Fruit fly (Drosophila melanogaster) whole organism, embryonic: ENCODE data around the gene CG1024.

Source experiments
- B-H2 ChIP-seq: fragments of 200-800 bp; sonication (Bioruptor generic); optimal IDR thresholded peaks from 2 replicates; lab custom pipeline; 2018; ENCODE audit warnings: missing biosample characterization, mild to moderate bottlenecking, missing genetic modification characterization
- Bdp1 ChIP-seq: fragments of 200-800 bp; sonication (Bioruptor generic); optimal IDR thresholded peaks from 3 replicates; lab custom pipeline; 2016; ENCODE audit warnings: missing biosample characterization, missing genetic modification characterization
- CG12104 ChIP-seq: fragments of 200-800 bp; sonication (Bioruptor generic); optimal IDR thresholded peaks from 3 replicates; lab custom pipeline; 2016; ENCODE audit warnings: missing biosample characterization, missing genetic modification characterization
- CG12155 ChIP-seq: fragments of 200-800 bp; sonication (Bioruptor generic); optimal IDR thresholded peaks from 3 replicates; lab custom pipeline; 2016; ENCODE audit warnings: missing biosample characterization, missing genetic modification characterization
- CG13624 ChIP-seq: fragments of 200-800 bp; sonication (Bioruptor generic); optimal IDR thresholded peaks from 2 replicates; lab custom pipeline; 2016; ENCODE audit warnings: missing biosample characterization, missing genetic modification characterization
- CG14860 ChIP-seq: fragments of 200-800 bp; sonication (Bioruptor generic); IDR thresholded peaks from 3 replicates; pipeline ENCODE4 v1.3.6; 2022; ENCODE audit warnings: missing biosample characterization, missing genetic modification characterization; ENCODE audit not compliant: partially characterized antibody
- CG18011 ChIP-seq: fragments of 200-800 bp; sonication (Bioruptor generic); optimal IDR thresholded peaks from 2 replicates; lab custom pipeline; 2017; ENCODE audit warnings: missing biosample characterization, missing genetic modification characterization, mild to moderate bottlenecking, moderate library complexity, missing genotype
- CG34376 ChIP-seq: fragments of 200-800 bp; sonication (Bioruptor generic); optimal IDR thresholded peaks from 2 replicates; lab custom pipeline; 2018; ENCODE audit warnings: missing biosample characterization, mild to moderate bottlenecking, missing genetic modification characterization
- CG3838 ChIP-seq: fragments of 200-800 bp; sonication (Bioruptor generic); optimal IDR thresholded peaks from 3 replicates; lab custom pipeline; 2016; ENCODE audit warnings: missing biosample characterization, missing genetic modification characterization
- CG4617 ChIP-seq: fragments of 200-800 bp; sonication (Bioruptor generic); optimal IDR thresholded peaks from 3 replicates; lab custom pipeline; 2016; ENCODE audit warnings: missing biosample characterization, missing genetic modification characterization, borderline replicate concordance
- CG5953 ChIP-seq: fragments of 200-800 bp; sonication (Bioruptor generic); IDR thresholded peaks from 2 replicates; pipeline ENCODE4 v1.3.6; 2022; ENCODE audit warnings: missing biosample characterization, missing genetic modification characterization
- CG6854 ChIP-seq: fragments of 200-800 bp; sonication (Bioruptor generic); optimal IDR thresholded peaks from 3 replicates; lab custom pipeline; 2017; ENCODE audit warnings: missing biosample characterization, mild to moderate bottlenecking, missing genetic modification characterization
- CG7271 ChIP-seq: fragments of 200-800 bp; sonication (Bioruptor generic); optimal IDR thresholded peaks from 2 replicates; lab custom pipeline; 2018; ENCODE audit warnings: missing biosample characterization, mild to moderate bottlenecking, missing genetic modification characterization, moderate library complexity
- CG7372 ChIP-seq: fragments of 200-800 bp; sonication (Bioruptor generic); IDR thresholded peaks from 2 replicates; pipeline ENCODE4 v1.3.6; 2022; ENCODE audit warnings: missing biosample characterization, missing genetic modification characterization
- Dbx ChIP-seq: fragments of 200-800 bp; sonication (Bioruptor generic); IDR thresholded peaks from 3 replicates; pipeline ENCODE4 v1.3.6; 2022; ENCODE audit warnings: missing biosample characterization, missing genetic modification characterization
- Doc3 ChIP-seq: fragments of 200-800 bp; sonication (Bioruptor generic); IDR thresholded peaks from 3 replicates; pipeline ENCODE4 v1.3.6; 2022; ENCODE audit warnings: missing biosample characterization, missing genetic modification characterization; ENCODE audit not compliant: partially characterized antibody
- E2f2 ChIP-seq: fragments of 200-800 bp; sonication (Bioruptor generic); IDR thresholded peaks from 2 replicates; pipeline ENCODE4 v1.3.6; 2022; ENCODE audit warnings: missing biosample characterization, missing genetic modification characterization
- Fer3 ChIP-seq: fragments of 200-800 bp; sonication (Bioruptor generic); optimal IDR thresholded peaks from 2 replicates; lab custom pipeline; 2018; ENCODE audit warnings: missing biosample characterization, mild to moderate bottlenecking, missing genetic modification characterization, moderate library complexity
- Gug ChIP-seq: fragments of 200-800 bp; sonication (Bioruptor generic); IDR thresholded peaks from 4 replicates; pipeline ENCODE4 v1.3.6; 2022; ENCODE audit warnings: missing biosample characterization, missing genetic modification characterization
- Mrtf ChIP-seq: fragments of 200-800 bp; sonication (Bioruptor generic); IDR thresholded peaks from 3 replicates; pipeline ENCODE4 v1.3.6; 2022; ENCODE audit warnings: missing biosample characterization, missing genetic modification characterization
- Neu2 ChIP-seq: fragments of 200-800 bp; sonication (Bioruptor generic); optimal IDR thresholded peaks from 3 replicates; lab custom pipeline; 2016; ENCODE audit warnings: missing biosample characterization, missing genetic modification characterization, borderline replicate concordance
- Nf-YC ChIP-seq: fragments of 200-800 bp; optimal IDR thresholded peaks from 3 replicates; lab custom pipeline; 2019; ENCODE audit warnings: missing biosample characterization, mild to moderate bottlenecking, missing genetic modification characterization, moderate library complexity
- Optix ChIP-seq: fragments of 200-800 bp; sonication (Bioruptor generic); IDR thresholded peaks from 3 replicates; pipeline ENCODE4 v1.3.6; 2022; ENCODE audit warnings: missing biosample characterization, missing genetic modification characterization
- Ptx1 ChIP-seq: fragments of 200-800 bp; sonication (Bioruptor generic); IDR thresholded peaks from 2 replicates; pipeline ENCODE4 v1.3.6; 2022; ENCODE audit warnings: missing biosample characterization, missing genetic modification characterization
- Scr ChIP-seq: fragments of 200-800 bp; sonication (Bioruptor generic); IDR thresholded peaks from 2 replicates; pipeline ENCODE4 v1.3.6; 2022; ENCODE audit warnings: missing biosample characterization, missing genetic modification characterization; ENCODE audit not compliant: partially characterized antibody
- Spps ChIP-seq: fragments of 200-800 bp; sonication (Bioruptor generic); optimal IDR thresholded peaks from 2 replicates; lab custom pipeline; 2018; ENCODE audit warnings: missing biosample characterization, mild to moderate bottlenecking, missing genetic modification characterization
- Ssrp ChIP-seq: fragments of 200-800 bp; sonication (Bioruptor generic); optimal IDR thresholded peaks from 2 replicates; lab custom pipeline; 2018; ENCODE audit warnings: missing biosample characterization, mild to moderate bottlenecking, missing genetic modification characterization, moderate library complexity
- Usf ChIP-seq: fragments of 200-800 bp; sonication (Bioruptor generic); optimal IDR thresholded peaks from 2 replicates; lab custom pipeline; 2017; ENCODE audit warnings: missing genotype, missing biosample characterization, missing genetic modification characterization
- abd-A ChIP-seq: fragments of 200-800 bp; sonication (Bioruptor generic); optimal IDR thresholded peaks from 3 replicates; lab custom pipeline; 2019; ENCODE audit warnings: missing biosample characterization, mild to moderate bottlenecking, missing genetic modification characterization, moderate library complexity
- ac ChIP-seq: fragments of 200-800 bp; sonication (Bioruptor generic); optimal IDR thresholded peaks from 3 replicates; lab custom pipeline; 2017; ENCODE audit warnings: missing biosample characterization, mild to moderate bottlenecking, missing genetic modification characterization
- dmrt11E ChIP-seq: fragments of 200-800 bp; sonication (Bioruptor generic); optimal IDR thresholded peaks from 3 replicates; lab custom pipeline; 2018; ENCODE audit warnings: missing biosample characterization, mild to moderate bottlenecking, missing genetic modification characterization, moderate library complexity
- eve ChIP-seq, 2 experiments: fragments of >200 bp; optimal IDR thresholded peaks; 2 replicates each; lab custom pipeline; 2017; ENCODE audit warnings: missing biosample characterization in 2 of 2, missing genetic modification characterization in 2 of 2
- eyg ChIP-seq: fragments of 200-800 bp; sonication (Bioruptor generic); optimal IDR thresholded peaks from 3 replicates; lab custom pipeline; 2016; ENCODE audit warnings: missing biosample characterization, missing genetic modification characterization
- fd102C ChIP-seq: fragments of 200-800 bp; sonication (Bioruptor generic); optimal IDR thresholded peaks from 2 replicates; lab custom pipeline; 2018; ENCODE audit warnings: missing biosample characterization, mild to moderate bottlenecking, missing genetic modification characterization, moderate library complexity
- hkb ChIP-seq, 2 experiments: fragments of 200-800 bp in 1 of 2; fragments of >200 bp in 1 of 2; sonication (Bioruptor generic) in 1 of 2; IDR thresholded peaks in 1 of 2; optimal IDR thresholded peaks in 1 of 2; 2 replicates each; pipeline versions ENCODE4 v1.3.6 to Lab custom; 2017 to 2022; ENCODE audit warnings: missing biosample characterization in 1 of 2, missing genetic modification characterization in 1 of 2
- ind ChIP-seq: fragments of 200-800 bp; sonication (Bioruptor generic); optimal IDR thresholded peaks from 3 replicates; lab custom pipeline; 2016; ENCODE audit warnings: missing biosample characterization, missing genetic modification characterization
- jigr1 ChIP-seq: fragments of 200-800 bp; sonication (Bioruptor generic); IDR thresholded peaks from 3 replicates; pipeline ENCODE4 v1.3.6; 2022; ENCODE audit warnings: missing biosample characterization, missing genetic modification characterization
- kni ChIP-seq: fragments of 200-800 bp; sonication (Bioruptor generic); optimal IDR thresholded peaks from 3 replicates; lab custom pipeline; 2017; ENCODE audit warnings: mild to moderate bottlenecking, missing biosample characterization, missing genetic modification reagents, missing genetic modification characterization
- lov ChIP-seq, 2 experiments: fragments of 200-800 bp in 1 of 2; fragments of >200 bp in 1 of 2; sonication (Bioruptor generic) in 1 of 2; IDR thresholded peaks in 1 of 2; optimal IDR thresholded peaks in 1 of 2; 2 replicates in 1 of 2; 3 replicates in 1 of 2; pipeline versions ENCODE4 v1.3.6 to Lab custom; 2017 to 2022; ENCODE audit warnings: missing biosample characterization in 1 of 2, missing genetic modification characterization in 1 of 2
- mirr ChIP-seq: fragments of 200-800 bp; sonication (Bioruptor generic); optimal IDR thresholded peaks from 3 replicates; lab custom pipeline; 2018; ENCODE audit warnings: missing biosample characterization, mild to moderate bottlenecking, missing genetic modification characterization
- run ChIP-seq: fragments of 200-800 bp; sonication (Bioruptor generic); optimal IDR thresholded peaks from 3 replicates; lab custom pipeline; 2018; ENCODE audit warnings: missing biosample characterization, mild to moderate bottlenecking, missing genetic modification characterization
- scrt ChIP-seq: fragments of 200-800 bp; sonication (Bioruptor generic); optimal IDR thresholded peaks from 2 replicates; lab custom pipeline; 2018; ENCODE audit warnings: missing biosample characterization, mild to moderate bottlenecking, missing genetic modification characterization, moderate library complexity
- sens-2 ChIP-seq: fragments of 200-800 bp; sonication (Bioruptor generic); IDR thresholded peaks from 2 replicates; pipeline ENCODE4 v1.3.6; 2022; ENCODE audit warnings: missing biosample characterization, missing genetic modification characterization
- tap ChIP-seq: fragments of 200-800 bp; optimal IDR thresholded peaks from 3 replicates; lab custom pipeline; 2019; ENCODE audit warnings: missing biosample characterization, mild to moderate bottlenecking, missing genetic modification characterization, moderate library complexity
- tna ChIP-seq: fragments of 200-800 bp; sonication (Bioruptor generic); IDR thresholded peaks from 2 replicates; pipeline ENCODE4 v1.3.6; 2022; ENCODE audit warnings: missing biosample characterization, missing genetic modification characterization; ENCODE audit not compliant: partially characterized antibody
- trh ChIP-seq: fragments of 200-800 bp; sonication (Bioruptor generic); optimal IDR thresholded peaks from 2 replicates; lab custom pipeline; 2016; ENCODE audit warnings: missing biosample characterization, missing genetic modification characterization
- wek ChIP-seq: fragments of 200-800 bp; sonication (Bioruptor generic); optimal IDR thresholded peaks from 3 replicates; lab custom pipeline; 2018; ENCODE audit warnings: missing biosample characterization, mild to moderate bottlenecking, missing genetic modification characterization, moderate library complexity
- zfh1 ChIP-seq: fragments of 200-800 bp; sonication (Bioruptor generic); IDR thresholded peaks from 3 replicates; pipeline ENCODE4 v1.3.6; 2022; ENCODE audit warnings: missing biosample characterization, missing genetic modification characterization

Gene CG1024

dm6 chr3R:6414439-6415344 is 34.6 kb upstream of the CG1024 start (continued):
- TF ChIP-seq Mrtf (GFP tag; lab: Robert Waterston, UW) (no peak), Nf-YC (tag; lab: Kevin White, UChicago) (no peak), E2f2 (no peak), Optix (no peak), ind (GFP tag; lab: Kevin White, UChicago) (no peak), CG5953 (GFP tag; lab: Robert Waterston, UW) (no peak), CG12104 (GFP tag; lab: Kevin White, UChicago) (peak; percentile 20), eve (GFP tag; optimal IDR thresholded peaks at IDR 0.05; lab: Kevin White, UChicago) (no peak), Spps (no peak), Scr (no peak), jigr1 (no peak), lov (optimal IDR thresholded peaks at IDR 0.05; lab: Kevin White, UChicago) (no peak), lov (GFP tag; IDR thresholded peaks at IDR 0.05; lab: Robert Waterston, UW) (no peak), CG13624 (GFP tag; lab: Kevin White, UChicago) (no peak), B-H2 (GFP tag; lab: Kevin White, UChicago) (peak; percentile 20), zfh1 (no peak), wek (GFP tag; lab: Kevin White, UChicago) (no peak), Usf (GFP tag; lab: Kevin White, UChicago) (no peak), CG7271 (no peak), run (tag; lab: Kevin White, UChicago) (no peak), CG4617 (GFP tag; lab: Kevin White, UChicago) (no peak), hkb (optimal IDR thresholded peaks at IDR 0.05; lab: Kevin White, UChicago) (no peak), hkb (GFP tag; IDR thresholded peaks at IDR 0.05; lab: Robert Waterston, UW) (no peak), Neu2 (GFP tag; lab: Kevin White, UChicago) (no peak), CG12155 (peak; percentile 14), CG34376 (GFP tag; lab: Kevin White, UChicago) (no peak), Gug (GFP tag; lab: Robert Waterston, UW) (no peak), sens-2 (GFP tag; lab: Robert Waterston, UW) (peak; percentile 4; the same call in 1 of the 2 replicates), fd102C (GFP tag; lab: Kevin White, UChicago) (no peak), Dbx (GFP tag; lab: Robert Waterston, UW) (no peak), tna (no peak), Fer3 (tag; lab: Kevin White, UChicago) (no peak), eyg (GFP tag; lab: Kevin White, UChicago) (no peak), CG14860 (GFP tag; lab: Robert Waterston, UW) (no peak), abd-A (peak; percentile 100), Ssrp (tag; lab: Kevin White, UChicago) (peak; percentile 21), kni (GFP tag; lab: Kevin White, UChicago) (no peak), CG6854 (GFP tag; lab: Kevin White, UChicago) (no peak), Bdp1 (no peak), CG18011 (GFP tag; lab: Kevin White, UChicago) (no peak), mirr (GFP tag; lab: Kevin White, UChicago) (peak; percentile 69), scrt (GFP tag; lab: Kevin White, UChicago) (no peak), trh (GFP tag; lab: Kevin White, UChicago) (no peak), CG3838 (GFP tag; lab: Kevin White, UChicago) (no peak), Ptx1 (GFP tag; lab: Robert Waterston, UW) (peak; percentile 52; the same call in 1 of the 2 replicates), tap (tag; lab: Kevin White, UChicago) (peak; percentile 23), dmrt11E (tag; lab: Kevin White, UChicago) (no peak), CG7372 (no peak), Doc3 (GFP tag; lab: Robert Waterston, UW) (no peak), ac (GFP tag; lab: Kevin White, UChicago) (no peak)
